Worm (Caenorhabditis elegans) whole organism, young adult: ENCODE measurements around the gene djr-1.2.

Experiments
- B0261.1 ChIP-seq: sonication (generic microtip); optimal IDR thresholded peaks from 2 replicates; lab custom pipeline; 2016; ENCODE audit warnings: mild to moderate bottlenecking, missing genetic modification characterization, moderate library complexity, missing compliant biosample characterization
- B0336.3 ChIP-seq: fragments of 200-800 bp; sonication (Bioruptor generic); IDR thresholded peaks from 2 replicates; pipeline ENCODE4 v1.3.6; 2022; ENCODE audit warnings: missing genetic modification characterization, missing compliant biosample characterization
- D2030.7 ChIP-seq: fragments of 200-800 bp; sonication (Bioruptor generic); IDR thresholded peaks from 2 replicates; pipeline ENCODE4 v1.3.6; 2022; ENCODE audit warnings: missing genetic modification reagents, missing genetic modification characterization, missing compliant biosample characterization
- F22D6.2 ChIP-seq: sonication (generic microtip); optimal IDR thresholded peaks from 2 replicates; lab custom pipeline; 2016; ENCODE audit warnings: mild to moderate bottlenecking, missing genetic modification characterization, missing compliant biosample characterization
- F37B4.10 ChIP-seq: fragments of 200-800 bp; sonication (Bioruptor generic); IDR thresholded peaks from 2 replicates; pipeline ENCODE4 v1.3.6; 2022; ENCODE audit warnings: missing genetic modification characterization, missing compliant biosample characterization
- K12H6.12 ChIP-seq: fragments of 200-800 bp; sonication (Bioruptor generic); optimal IDR thresholded peaks from 2 replicates; lab custom pipeline; 2018; ENCODE audit warnings: mild to moderate bottlenecking, missing genetic modification characterization, missing compliant biosample characterization
- Y95B8A.8 ChIP-seq: fragments of 200-800 bp; sonication (Bioruptor generic); IDR thresholded peaks from 2 replicates; pipeline ENCODE4 v1.3.6; 2022; ENCODE audit warnings: missing genetic modification reagents, missing genetic modification characterization, missing compliant biosample characterization
- attf-6 ChIP-seq: fragments of 200-800 bp; sonication (Bioruptor generic); IDR thresholded peaks from 2 replicates; pipeline ENCODE4 v1.3.6; 2022; ENCODE audit warnings: missing genetic modification reagents, missing genetic modification characterization, missing compliant biosample characterization
- cebp-2 ChIP-seq: fragments of 200-800 bp; sonication (Bioruptor generic); IDR thresholded peaks from 2 replicates; pipeline ENCODE4 v1.3.6; 2022; ENCODE audit warnings: missing genetic modification characterization, missing compliant biosample characterization
- ceh-100 ChIP-seq: fragments of 200-800 bp; sonication (Bioruptor generic); IDR thresholded peaks from 2 replicates; pipeline ENCODE4 v1.3.6; 2022; ENCODE audit warnings: missing genetic modification reagents, missing genetic modification characterization, missing compliant biosample characterization
- ceh-27 ChIP-seq: fragments of 200-800 bp; sonication (Bioruptor generic); optimal IDR thresholded peaks from 2 replicates; lab custom pipeline; 2018; ENCODE audit warnings: mild to moderate bottlenecking, missing genetic modification characterization, moderate library complexity, missing compliant biosample characterization
- chd-7 ChIP-seq: sonication (generic microtip); optimal IDR thresholded peaks from 2 replicates; lab custom pipeline; 2016; ENCODE audit warnings: mild to moderate bottlenecking, missing genetic modification characterization, moderate library complexity, missing compliant biosample characterization
- die-1 ChIP-seq: sonication (generic microtip); optimal IDR thresholded peaks from 2 replicates; lab custom pipeline; 2016; ENCODE audit warnings: missing genotype, mild to moderate bottlenecking, missing genetic modification characterization, missing compliant biosample characterization
- dox-1 ChIP-seq: fragments of 200-800 bp; sonication (Bioruptor generic); IDR thresholded peaks from 2 replicates; pipeline ENCODE4 v1.3.6; 2022; ENCODE audit warnings: missing genetic modification reagents, missing genetic modification characterization, missing compliant biosample characterization
- dpl-1 ChIP-seq: fragments of 150-350 bp; optimal IDR thresholded peaks from 2 replicates; lab custom pipeline; 2014; ENCODE audit warnings: missing biosample characterization, missing genetic modification reagents, missing genetic modification characterization
- egrh-3 ChIP-seq: fragments of 200-800 bp; sonication (Bioruptor generic); IDR thresholded peaks from 2 replicates; pipeline ENCODE4 v1.3.6; 2022; ENCODE audit warnings: missing genetic modification reagents, missing genetic modification characterization, missing compliant biosample characterization
- him-1 ChIP-seq: sonication (generic microtip); optimal IDR thresholded peaks from 2 replicates; lab custom pipeline; 2016; ENCODE audit warnings: missing genotype, missing genetic modification reagents, missing genetic modification characterization, missing compliant biosample characterization
- hlh-26 ChIP-seq: fragments of 200-800 bp; sonication (Bioruptor generic); conservative IDR thresholded peaks from 2 replicates; pipeline ENCODE4 v1.3.6; 2022; ENCODE audit warnings: missing genetic modification reagents, missing genetic modification characterization, missing compliant biosample characterization
- hmg-1.2 ChIP-seq: fragments of 200-800 bp; sonication (Bioruptor generic); IDR thresholded peaks from 2 replicates; pipeline ENCODE4 v1.3.6; 2022; ENCODE audit warnings: missing genetic modification reagents, missing genetic modification characterization, missing compliant biosample characterization
- hmg-20 ChIP-seq: fragments of 200-800 bp; sonication (Bioruptor generic); IDR thresholded peaks from 2 replicates; pipeline ENCODE4 v1.3.6; 2022; ENCODE audit warnings: missing genetic modification reagents, missing genetic modification characterization, missing compliant biosample characterization
- hrde-1 ChIP-seq: sonication (generic microtip); optimal IDR thresholded peaks from 2 replicates; lab custom pipeline; 2016; ENCODE audit warnings: missing genetic modification characterization, mild to moderate bottlenecking, missing compliant biosample characterization, moderate library complexity, missing genotype, missing genetic modification reagents, borderline replicate concordance
- let-526 ChIP-seq: fragments of 200-800 bp; sonication (Bioruptor generic); IDR thresholded peaks from 2 replicates; pipeline ENCODE4 v1.3.6; 2022; ENCODE audit warnings: missing genetic modification reagents, missing genetic modification characterization, missing compliant biosample characterization
- let-607 ChIP-seq, 2 experiments: fragments of 200-800 bp in 1 of 2; sonication (Bioruptor generic) in 1 of 2; sonication (generic microtip) in 1 of 2; optimal IDR thresholded peaks; 2 replicates each; lab custom pipeline; 2016 to 2018; ENCODE audit warnings: mild to moderate bottlenecking in 2 of 2, missing compliant biosample characterization in 2 of 2, missing genetic modification characterization in 2 of 2, moderate library complexity in 2 of 2, missing genotype in 1 of 2
- lin-35 ChIP-seq, 3 experiments: fragments of 150-350 bp in 2 of 3; sonication (generic microtip) in 1 of 3; optimal IDR thresholded peaks; 2 replicates each; lab custom pipeline; 2014 to 2018; ENCODE audit warnings: missing biosample characterization in 3 of 3, missing genetic modification characterization in 3 of 3, missing genetic modification reagents in 3 of 3
- lin-54 ChIP-seq: fragments of 200-800 bp; sonication (Bioruptor generic); optimal IDR thresholded peaks from 2 replicates; lab custom pipeline; 2018; ENCODE audit warnings: mild to moderate bottlenecking, missing genetic modification characterization, missing compliant biosample characterization
- lsy-27 ChIP-seq: sonication (generic microtip); optimal IDR thresholded peaks from 2 replicates; lab custom pipeline; 2017; ENCODE audit warnings: missing genetic modification characterization, mild to moderate bottlenecking, missing compliant biosample characterization, antibody characterized with exemption, missing genotype, borderline replicate concordance; ENCODE audit not compliant: insufficient read depth
- mel-28 ChIP-seq: sonication (generic microtip); optimal IDR thresholded peaks from 2 replicates; lab custom pipeline; 2016; ENCODE audit warnings: borderline replicate concordance, mild to moderate bottlenecking, missing genetic modification characterization, missing compliant biosample characterization
- mxl-1 ChIP-seq: sonication (generic microtip); optimal IDR thresholded peaks from 2 replicates; lab custom pipeline; 2016; ENCODE audit warnings: missing genetic modification characterization, missing compliant biosample characterization
- nfya-2 ChIP-seq: fragments of 200-800 bp; sonication (Bioruptor generic); IDR thresholded peaks from 2 replicates; pipeline ENCODE4 v1.3.6; 2022; ENCODE audit warnings: missing genetic modification reagents, missing genetic modification characterization, missing compliant biosample characterization
- nhr-120 ChIP-seq: fragments of 200-800 bp; sonication (Bioruptor generic); IDR thresholded peaks from 2 replicates; pipeline ENCODE4 v1.3.6; 2022; ENCODE audit warnings: missing genetic modification characterization, missing compliant biosample characterization
- rcor-1 ChIP-seq: fragments of 200-800 bp; sonication (Bioruptor generic); IDR thresholded peaks from 2 replicates; pipeline ENCODE4 v1.3.6; 2022; ENCODE audit warnings: missing genetic modification reagents, missing genetic modification characterization, missing compliant biosample characterization
- repo-1 ChIP-seq: sonication (generic microtip); optimal IDR thresholded peaks from 2 replicates; lab custom pipeline; 2017; ENCODE audit warnings: mild to moderate bottlenecking, missing genetic modification characterization, missing compliant biosample characterization
- sdz-38 ChIP-seq: sonication (generic microtip); optimal IDR thresholded peaks from 2 replicates; lab custom pipeline; 2016; ENCODE audit warnings: missing genotype, missing genetic modification characterization, missing compliant biosample characterization
- sea-2 ChIP-seq: fragments of 200-800 bp; sonication (Bioruptor generic); IDR thresholded peaks from 2 replicates; pipeline ENCODE4 v1.3.6; 2022; ENCODE audit warnings: missing genetic modification characterization, missing compliant biosample characterization
- unc-62 ChIP-seq: fragments of 150-350 bp; optimal IDR thresholded peaks from 2 replicates; lab custom pipeline; 2014; ENCODE audit warnings: missing biosample characterization, missing genetic modification reagents, missing genetic modification characterization
- xnd-1 ChIP-seq: sonication (generic microtip); optimal IDR thresholded peaks from 2 replicates; lab custom pipeline; 2016; ENCODE audit warnings: missing genotype, missing genetic modification reagents, missing genetic modification characterization, missing compliant biosample characterization
- zfh-2 ChIP-seq: fragments of 200-800 bp; sonication (Bioruptor generic); conservative IDR thresholded peaks from 2 replicates; pipeline ENCODE4 v1.3.6; 2022; ENCODE audit warnings: missing genetic modification reagents, missing genetic modification characterization, missing compliant biosample characterization
- zim-3 ChIP-seq: sonication (generic microtip); optimal IDR thresholded peaks from 2 replicates; lab custom pipeline; 2017; ENCODE audit warnings: mild to moderate bottlenecking, missing genetic modification characterization, moderate library complexity, missing compliant biosample characterization
- ztf-22 ChIP-seq: fragments of 200-800 bp; sonication (Bioruptor generic); optimal IDR thresholded peaks from 2 replicates; lab custom pipeline; 2018; ENCODE audit warnings: mild to moderate bottlenecking, missing genetic modification characterization, moderate library complexity, missing compliant biosample characterization
- ztf-26 ChIP-seq: sonication (generic microtip); optimal IDR thresholded peaks from 2 replicates; lab custom pipeline; 2017; ENCODE audit warnings: missing genetic modification characterization, missing compliant biosample characterization

Gene djr-1.2

ce11 chrV:4082952-4083351 lies 28.0 kb upstream of the djr-1.2 start, which contains the start of gene F38H12.5:
Gene F38H12.5 (minus strand): TSS chrV:4083052.
- TF ChIP-seq rcor-1 (GFP tag; lab: Robert Waterston, UW) (no peak), let-607 (tag; optimal IDR thresholded peaks at IDR 0.05; lab: Kevin White, UChicago) (no peak), hmg-1.2 (GFP tag; lab: Robert Waterston, UW) (no peak), dpl-1 (GFP tag; lab: Kevin White, UChicago) (no peak), hlh-26 (GFP tag; lab: Robert Waterston, UW) (no peak), nfya-2 (GFP tag; lab: Robert Waterston, UW) (no peak), hrde-1 (tag; lab: Kevin White, UChicago) (no peak), ceh-100 (no peak), B0336.3 (GFP tag; lab: Robert Waterston, UW) (no peak), lin-54 (GFP tag; lab: Kevin White, UChicago) (no peak), K12H6.12 (tag; lab: Kevin White, UChicago) (no peak), ztf-26 (tag; lab: Kevin White, UChicago) (no peak), D2030.7 (GFP tag; lab: Robert Waterston, UW) (no peak), chd-7 (tag; lab: Kevin White, UChicago) (no peak), hmg-20 (GFP tag; lab: Robert Waterston, UW) (no peak), zim-3 (tag; lab: Kevin White, UChicago) (no peak), lin-35 (GFP tag; optimal IDR thresholded peaks at IDR 0.05; lab: Kevin White, UChicago) (no peak), sea-2 (GFP tag; lab: Robert Waterston, UW) (no peak), xnd-1 (tag; lab: Kevin White, UChicago) (no peak), die-1 (tag; lab: Kevin White, UChicago) (no peak)

ce11 chrV:4081283-4081682 lies 26.4 kb upstream of the djr-1.2 start, which contains the start of gene srh-211:
Gene srh-211 (minus strand): TSS chrV:4081383.
- TF ChIP-seq ztf-22 (GFP tag; lab: Kevin White, UChicago) (no peak), cebp-2 (GFP tag; lab: Robert Waterston, UW) (no peak), F22D6.2 (no peak), ceh-27 (GFP tag; lab: Kevin White, UChicago) (no peak), him-1 (tag; lab: Kevin White, UChicago) (no peak), dox-1 (GFP tag; lab: Robert Waterston, UW) (no peak), dpl-1 (GFP tag; lab: Kevin White, UChicago) (no peak), nfya-2 (GFP tag; lab: Robert Waterston, UW) (no peak), B0261.1 (tag; lab: Kevin White, UChicago) (no peak)

- no peak for TF ChIP-seq F37B4.10 (GFP tag; lab: Robert Waterston, UW)
- no peak for TF ChIP-seq zfh-2 (GFP tag; lab: Robert Waterston, UW)
- TF ChIP-seq hlh-26 (GFP tag; lab: Robert Waterston, UW): no peak
- TF ChIP-seq unc-62: no peak
- no peak for TF ChIP-seq nfya-2 (GFP tag; lab: Robert Waterston, UW)
- TF ChIP-seq mel-28 (tag; lab: Kevin White, UChicago): no peak
- no peak for TF ChIP-seq rcor-1 (GFP tag; lab: Robert Waterston, UW)
- TF ChIP-seq lin-35 (GFP tag; optimal IDR thresholded peaks at IDR 0.05; lab: Kevin White, UChicago): no peak
- no peak for TF ChIP-seq B0336.3 (GFP tag; lab: Robert Waterston, UW)
- no peak for TF ChIP-seq lsy-27 (tag; lab: Kevin White, UChicago)
- no peak for TF ChIP-seq sdz-38 (tag; lab: Kevin White, UChicago)
- TF ChIP-seq repo-1 (tag; lab: Kevin White, UChicago): no peak
- no peak for TF ChIP-seq egrh-3 (GFP tag; lab: Robert Waterston, UW)
- TF ChIP-seq attf-6 (GFP tag; lab: Robert Waterston, UW): no peak
- no peak for TF ChIP-seq nhr-120
- TF ChIP-seq let-526 (GFP tag; lab: Robert Waterston, UW): no peak
- no peak for TF ChIP-seq Y95B8A.8
- no peak for TF ChIP-seq mxl-1 (tag; lab: Kevin White, UChicago)
Observed at ce11 chrV:4080546-4080945, 25.6 kb upstream of the djr-1.2 start.
